Worm (Caenorhabditis elegans) whole organism, late embryonic: ENCODE measurements around the gene ZK688.12.

Experiments used
- C08G9.2 ChIP-seq: sonication (generic microtip); optimal IDR thresholded peaks from 2 replicates; lab custom pipeline; 2016; ENCODE audit warnings: mild to moderate bottlenecking, missing genetic modification characterization, moderate library complexity, missing compliant biosample characterization
- K02D7.2 ChIP-seq: sonication (generic microtip); optimal IDR thresholded peaks from 2 replicates; lab custom pipeline; 2017; ENCODE audit warnings: mild to moderate bottlenecking, missing genetic modification characterization, missing compliant biosample characterization
- Y22D7AL.16 ChIP-seq: sonication (generic microtip); optimal IDR thresholded peaks from 2 replicates; lab custom pipeline; 2016; ENCODE audit warnings: missing genetic modification characterization, missing compliant biosample characterization
- ahr-1 ChIP-seq: sonication (generic microtip); optimal IDR thresholded peaks from 2 replicates; lab custom pipeline; 2016; ENCODE audit warnings: missing genetic modification characterization, missing compliant biosample characterization
- ama-1 ChIP-seq: fragments of 150-350 bp; optimal IDR thresholded peaks from 2 replicates; lab custom pipeline; 2014
- ceh-14 ChIP-seq: sonication (generic microtip); optimal IDR thresholded peaks from 2 replicates; lab custom pipeline; 2016; ENCODE audit warnings: missing genotype, missing genetic modification characterization, missing compliant biosample characterization
- ceh-19 ChIP-seq: fragments of 200-800 bp; sonication (Bioruptor generic); optimal IDR thresholded peaks from 2 replicates; lab custom pipeline; 2018; ENCODE audit warnings: mild to moderate bottlenecking, missing genetic modification characterization, missing compliant biosample characterization
- ceh-22 ChIP-seq: sonication (generic microtip); optimal IDR thresholded peaks from 2 replicates; lab custom pipeline; 2017; ENCODE audit warnings: missing biosample characterization, missing genetic modification characterization
- ceh-24 ChIP-seq: sonication (generic microtip); optimal IDR thresholded peaks from 2 replicates; lab custom pipeline; 2016; ENCODE audit warnings: mild to moderate bottlenecking, missing genetic modification characterization, missing compliant biosample characterization
- ceh-34 ChIP-seq: sonication (generic microtip); optimal IDR thresholded peaks from 2 replicates; lab custom pipeline; 2016; ENCODE audit warnings: mild to moderate bottlenecking, missing genetic modification characterization, missing compliant biosample characterization
- ceh-6 ChIP-seq: fragments of 200-800 bp; sonication (Bioruptor generic); optimal IDR thresholded peaks from 2 replicates; lab custom pipeline; 2018; ENCODE audit warnings: mild to moderate bottlenecking, missing genetic modification characterization, missing compliant biosample characterization
- ceh-9 ChIP-seq: sonication (generic microtip); optimal IDR thresholded peaks from 2 replicates; lab custom pipeline; 2016; ENCODE audit warnings: mild to moderate bottlenecking, missing genetic modification characterization, inconsistent platforms, missing compliant biosample characterization
- elt-4 ChIP-seq: sonication (generic microtip); optimal IDR thresholded peaks from 2 replicates; lab custom pipeline; 2016; ENCODE audit warnings: missing genetic modification characterization, missing compliant biosample characterization
- fax-1 ChIP-seq: sonication (generic microtip); optimal IDR thresholded peaks from 2 replicates; lab custom pipeline; 2016; ENCODE audit warnings: missing genotype, missing genetic modification characterization, missing compliant biosample characterization
- fkh-10 ChIP-seq: fragments of 150-350 bp; optimal IDR thresholded peaks from 2 replicates; lab custom pipeline; 2014; ENCODE audit warnings: missing biosample characterization, missing genetic modification reagents, missing genetic modification characterization
- hlh-15 ChIP-seq: sonication (generic microtip); optimal IDR thresholded peaks from 2 replicates; lab custom pipeline; 2016; ENCODE audit warnings: missing genetic modification characterization, missing compliant biosample characterization
- hlh-6 ChIP-seq: sonication (generic microtip); optimal IDR thresholded peaks from 2 replicates; lab custom pipeline; 2016; ENCODE audit warnings: missing genotype, missing genetic modification characterization, missing compliant biosample characterization
- lim-6 ChIP-seq: sonication (generic microtip); optimal IDR thresholded peaks from 2 replicates; lab custom pipeline; 2016; ENCODE audit warnings: missing genetic modification characterization, missing compliant biosample characterization
- nfya-1 ChIP-seq: sonication (generic microtip); optimal IDR thresholded peaks from 2 replicates; lab custom pipeline; 2017; ENCODE audit warnings: missing genetic modification characterization, mild to moderate bottlenecking, missing compliant biosample characterization, antibody characterized with exemption, moderate library complexity
- nhr-11 ChIP-seq: fragments of 150-350 bp; optimal IDR thresholded peaks from 2 replicates; lab custom pipeline; 2014; ENCODE audit warnings: missing biosample characterization, missing genetic modification characterization
- nhr-232 ChIP-seq: sonication (generic microtip); optimal IDR thresholded peaks from 2 replicates; lab custom pipeline; 2016; ENCODE audit warnings: missing genetic modification characterization, missing compliant biosample characterization
- odd-2 ChIP-seq: sonication (generic microtip); optimal IDR thresholded peaks from 2 replicates; lab custom pipeline; 2017; ENCODE audit warnings: antibody characterized with exemption, mild to moderate bottlenecking, missing genetic modification characterization, missing compliant biosample characterization
- pat-9 ChIP-seq: fragments of 200-800 bp; sonication (Bioruptor generic); optimal IDR thresholded peaks from 2 replicates; lab custom pipeline; 2018; ENCODE audit warnings: mild to moderate bottlenecking, missing genetic modification characterization, moderate library complexity, missing compliant biosample characterization
- pax-1 ChIP-seq: fragments of 150-350 bp; optimal IDR thresholded peaks from 2 replicates; lab custom pipeline; 2014; ENCODE audit warnings: missing biosample characterization, missing genetic modification characterization
- pha-4 ChIP-seq: fragments of 150-350 bp; optimal IDR thresholded peaks from 2 replicates; lab custom pipeline; 2018; ENCODE audit warnings: missing biosample characterization, missing genetic modification reagents, missing genetic modification characterization
- pqm-1 ChIP-seq: sonication (generic microtip); optimal IDR thresholded peaks from 2 replicates; lab custom pipeline; 2016; ENCODE audit warnings: missing genetic modification characterization, missing compliant biosample characterization
- pros-1 ChIP-seq: fragments of 150-350 bp; optimal IDR thresholded peaks from 2 replicates; lab custom pipeline; 2014; ENCODE audit warnings: missing biosample characterization, missing genetic modification reagents, missing genetic modification characterization
- sdc-2 ChIP-seq: sonication (generic microtip); optimal IDR thresholded peaks from 2 replicates; lab custom pipeline; 2016; ENCODE audit warnings: missing genotype, missing genetic modification characterization, missing compliant biosample characterization
- sox-4 ChIP-seq: sonication (generic microtip); optimal IDR thresholded peaks from 2 replicates; lab custom pipeline; 2017; ENCODE audit warnings: mild to moderate bottlenecking, missing genetic modification characterization, inconsistent platforms, missing compliant biosample characterization
- tbx-7 ChIP-seq: sonication (generic microtip); optimal IDR thresholded peaks from 2 replicates; lab custom pipeline; 2016; ENCODE audit warnings: missing genotype, missing genetic modification characterization, missing compliant biosample characterization
- unc-3 ChIP-seq, 2 experiments: fragments of 200-800 bp in 1 of 2; sonication (Bioruptor generic) in 1 of 2; sonication (generic microtip) in 1 of 2; conservative IDR thresholded peaks in 1 of 2; optimal IDR thresholded peaks in 1 of 2; 2 replicates each; pipeline versions ENCODE4 v1.3.6 to Lab custom; 2016 to 2022; ENCODE audit warnings: missing compliant biosample characterization in 2 of 2, missing genetic modification characterization in 2 of 2, missing genetic modification reagents in 1 of 2
- unc-42 ChIP-seq: sonication (generic microtip); optimal IDR thresholded peaks from 2 replicates; lab custom pipeline; 2016; ENCODE audit warnings: missing genotype, missing genetic modification characterization, missing compliant biosample characterization
- zip-5 ChIP-seq: sonication (generic microtip); optimal IDR thresholded peaks from 2 replicates; lab custom pipeline; 2016; ENCODE audit warnings: missing genetic modification characterization, missing compliant biosample characterization
- ztf-16 ChIP-seq: sonication (generic microtip); optimal IDR thresholded peaks from 2 replicates; lab custom pipeline; 2017; ENCODE audit warnings: missing genetic modification characterization, missing compliant biosample characterization

The ZK688.12 gene

ce11 chrIII:7903427-7903826 lies 10.0 kb downstream of the ZK688.12 start:
- TF ChIP-seq C08G9.2 (tag; lab: Kevin White, UChicago) (no peak), Y22D7AL.16 (tag; lab: Kevin White, UChicago) (no peak), nhr-232 (tag; lab: Kevin White, UChicago) (no peak), fax-1 (tag; lab: Kevin White, UChicago) (no peak), ceh-6 (GFP tag; lab: Kevin White, UChicago) (no peak)

ce11 chrIII:7900733-7901132 lies 12.7 kb downstream of the ZK688.12 start, which contains the start of gene best-24:
Gene best-24, plus strand, starts transcription at chrIII:7901033.
- TF ChIP-seq zip-5 (tag; lab: Kevin White, UChicago) (no peak), hlh-6 (tag; lab: Kevin White, UChicago) (no peak), pqm-1 (tag; lab: Kevin White, UChicago) (no peak), C08G9.2 (tag; lab: Kevin White, UChicago) (no peak), nhr-11 (tag; lab: Kevin White, UChicago) (no peak), unc-42 (tag; lab: Kevin White, UChicago) (no peak), ceh-22 (tag; lab: Kevin White, UChicago) (no peak), ama-1 (lab: Kevin White, UChicago) (no peak), sox-4 (tag; lab: Kevin White, UChicago) (no peak)
- TF ChIP-seq, all 69 proteins: peak for 0

ce11 chrIII:7897733-7898132 lies 15.7 kb downstream of the ZK688.12 start:
- TF ChIP-seq pqm-1 (tag; lab: Kevin White, UChicago) = no peak
- no peak for TF ChIP-seq K02D7.2
- TF ChIP-seq hlh-6 (tag; lab: Kevin White, UChicago) = no peak
- no peak for TF ChIP-seq ceh-24
- TF ChIP-seq pax-1 (tag; lab: Kevin White, UChicago) = no peak
- TF ChIP-seq lim-6 (tag; lab: Kevin White, UChicago) = no peak
- TF ChIP-seq ceh-19 (GFP tag; lab: Kevin White, UChicago) = no peak
- TF ChIP-seq tbx-7 (tag; lab: Kevin White, UChicago) = no peak
- TF ChIP-seq pros-1 (tag; lab: Kevin White, UChicago) = no peak
- no peak for TF ChIP-seq ceh-34 (tag; lab: Kevin White, UChicago)
- TF ChIP-seq hlh-15 (tag; lab: Kevin White, UChicago) = no peak
- no peak for TF ChIP-seq Y22D7AL.16 (tag; lab: Kevin White, UChicago)
- TF ChIP-seq nfya-1 (tag; lab: Kevin White, UChicago) = no peak
- no peak for TF ChIP-seq ceh-14
- TF ChIP-seq sdc-2 (tag; lab: Kevin White, UChicago) = no peak
- no peak for TF ChIP-seq ztf-16 (tag; lab: Kevin White, UChicago)
- no peak for TF ChIP-seq pha-4 (tag; lab: Kevin White, UChicago)

ce11 chrIII:7896925-7897324 lies 16.5 kb downstream of the ZK688.12 start, which contains the start of gene ZK688.10:
Gene ZK688.10, minus strand, starts transcription at chrIII:7897025.
- no peak for TF ChIP-seq nfya-1 (tag; lab: Kevin White, UChicago)
- TF ChIP-seq fkh-10 (GFP tag; lab: Kevin White, UChicago) = no peak
- no peak for TF ChIP-seq ahr-1
- TF ChIP-seq ceh-9 (tag; lab: Kevin White, UChicago) = no peak
- TF ChIP-seq elt-4 (tag; lab: Kevin White, UChicago) = no peak
- no peak for TF ChIP-seq lim-6 (tag; lab: Kevin White, UChicago)
- no peak for TF ChIP-seq nhr-232 (tag; lab: Kevin White, UChicago)
- no peak for TF ChIP-seq ama-1 (lab: Kevin White, UChicago)
- TF ChIP-seq ceh-14 = no peak
- no peak for TF ChIP-seq hlh-6 (tag; lab: Kevin White, UChicago)
- TF ChIP-seq odd-2 (tag; lab: Kevin White, UChicago) = no peak
- no peak for TF ChIP-seq pat-9 (tag; lab: Kevin White, UChicago)
- TF ChIP-seq unc-3 (GFP tag; conservative IDR thresholded peaks at IDR 0.05; lab: Robert Waterston, UW) = no peak
- no peak for TF ChIP-seq unc-3 (tag; optimal IDR thresholded peaks at IDR 0.05; lab: Kevin White, UChicago)
- TF ChIP-seq C08G9.2 (tag; lab: Kevin White, UChicago) = no peak
- no peak for TF ChIP-seq unc-42 (tag; lab: Kevin White, UChicago)
